Worm (Caenorhabditis elegans): ENCODE data around the gene nfyc-1.

ce11 chrII:12685-13084 lies 31.0 kb upstream of the nfyc-1 start, which contains the start of gene best-3:
- TF ChIP-seq mxl-1 (tag; optimal IDR thresholded peaks at IDR 0.05) (no peak), K12H6.12 (tag; optimal IDR thresholded peaks at IDR 0.05) (no peak), T26A5.8 (tag; optimal IDR thresholded peaks at IDR 0.05) (no peak), fkh-3 (tag; optimal IDR thresholded peaks at IDR 0.05) (no peak), T07F8.4 (tag; optimal IDR thresholded peaks at IDR 0.05) (no peak)

Data from whole organism, young adult.